Fruit fly (Drosophila melanogaster): ENCODE data around the gene Top2.

Gene Top2

dm6 chr2L:19452535-19453317 lies 564 bp downstream of the Top2 start (continued):
- TF ChIP-seq sim (GFP tag; IDR thresholded peaks at IDR 0.05) (no peak), CG11247 (GFP tag; IDR thresholded peaks at IDR 0.05) (no peak), twi (tag; optimal IDR thresholded peaks at IDR 0.05) (no peak), ase (GFP tag; IDR thresholded peaks at IDR 0.05) (no peak), CG16863 (GFP tag; optimal IDR thresholded peaks at IDR 0.05) (no peak), emc (GFP tag; optimal IDR thresholded peaks at IDR 0.05) (no peak), Hand (GFP tag; optimal IDR thresholded peaks at IDR 0.05) (no peak), exex (tag; optimal IDR thresholded peaks at IDR 0.05) (no peak), CG33213 (GFP tag; optimal IDR thresholded peaks at IDR 0.05) (no peak), dmrt11E (tag; optimal IDR thresholded peaks at IDR 0.05) (no peak), CG17829 (tag; optimal IDR thresholded peaks at IDR 0.05) (no peak), grn (GFP tag; optimal IDR thresholded peaks at IDR 0.05) (no peak), al (GFP tag; IDR thresholded peaks at IDR 0.05) (no peak), CG10543 (GFP tag; optimal IDR thresholded peaks at IDR 0.05) (peak; percentile 18), pnt (GFP tag; optimal IDR thresholded peaks at IDR 0.05) (no peak), CG6654 (GFP tag; optimal IDR thresholded peaks at IDR 0.05) (no peak), row (GFP tag; IDR thresholded peaks at IDR 0.05) (peak; percentile 73), ato (GFP tag; IDR thresholded peaks at IDR 0.05; ENCODE audit: partially characterized antibody) (no peak), hkb (optimal IDR thresholded peaks at IDR 0.05) (no peak), hkb (GFP tag; IDR thresholded peaks at IDR 0.05) (peak; percentile 24; the same call in 1 of the 2 replicates), Opbp (GFP tag; IDR thresholded peaks at IDR 0.05; ENCODE audit: partially characterized antibody) (no peak; the same call in 1 of the 3 replicates), CG3407 (GFP tag; optimal IDR thresholded peaks at IDR 0.05) (no peak), lilli (GFP tag; optimal IDR thresholded peaks at IDR 0.05) (peak; percentile 40), dpn (GFP tag; optimal IDR thresholded peaks at IDR 0.05) (peak; percentile 17 to 38), HHEX (GFP tag; optimal IDR thresholded peaks at IDR 0.05) (no peak), Max (GFP tag; optimal IDR thresholded peaks at IDR 0.05) (no peak), PHDP (tag; optimal IDR thresholded peaks at IDR 0.05) (no peak), bcd (GFP tag; optimal IDR thresholded peaks at IDR 0.05) (no peak), Fer1 (GFP tag; optimal IDR thresholded peaks at IDR 0.05) (peak; percentile 19), CG11695 (GFP tag; IDR thresholded peaks at IDR 0.05) (no peak), grau (tag; optimal IDR thresholded peaks at IDR 0.05) (peak; percentile 82), B-H1 (GFP tag; IDR thresholded peaks at IDR 0.05) (no peak), Bgb (GFP tag; IDR thresholded peaks at IDR 0.05; ENCODE audit: partially characterized antibody) (peak; percentile 7; the same call in 1 of the 2 replicates), dysf (GFP tag; IDR thresholded peaks at IDR 0.05) (peak; percentile 54; the same call in 2 of the 3 replicates), sc (optimal IDR thresholded peaks at IDR 0.05) (no peak), sc (GFP tag; optimal IDR thresholded peaks at IDR 0.05) (no peak), Usf (GFP tag; optimal IDR thresholded peaks at IDR 0.05) (no peak), CG1792 (GFP tag; optimal IDR thresholded peaks at IDR 0.05) (no peak), Bteb2 (GFP tag; optimal IDR thresholded peaks at IDR 0.05) (no peak)

DNA sequence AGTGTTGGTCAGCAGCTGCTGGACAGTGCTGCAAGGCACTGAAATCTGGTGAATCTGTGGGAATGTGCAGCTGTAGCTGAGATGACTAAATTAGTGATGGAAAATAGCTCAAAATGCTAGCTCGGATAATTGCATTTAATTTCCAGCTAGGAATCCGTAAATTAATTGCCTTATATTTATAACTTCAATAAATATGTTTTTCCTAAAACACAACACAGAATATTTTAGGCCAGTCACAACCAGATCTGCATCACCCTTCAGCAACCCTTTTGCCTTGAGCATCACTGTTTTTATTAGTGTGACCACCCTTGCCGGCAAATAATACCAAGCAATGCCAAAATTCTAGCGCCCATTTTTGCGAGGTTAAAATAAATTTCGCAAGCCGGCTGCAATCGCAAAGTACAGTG lies 8.6 kb downstream of the Top2 start, which contains the start of gene Hs2st:
Gene Hs2st (minus strand): TSS at position 17 of the 407 bp plus-strand sequence.
- TF ChIP-seq CG34422 (GFP tag; IDR thresholded peaks at IDR 0.05) (peak; percentile 94), CG9437 (GFP tag; optimal IDR thresholded peaks at IDR 0.05) (peak; percentile 69), gsb (GFP tag; IDR thresholded peaks at IDR 0.05) (peak; percentile 68), CG11504 (tag; optimal IDR thresholded peaks at IDR 0.05) (peak; percentile 89), fd64A (GFP tag; optimal IDR thresholded peaks at IDR 0.05) (peak; percentile 3), chif (GFP tag; optimal IDR thresholded peaks at IDR 0.05) (peak; percentile 95), CG16779 (GFP tag; IDR thresholded peaks at IDR 0.05) (peak; percentile 83), fru (optimal IDR thresholded peaks at IDR 0.05) (no peak), row (GFP tag; IDR thresholded peaks at IDR 0.05) (peak; percentile 98), CG7271 (tag; optimal IDR thresholded peaks at IDR 0.05) (peak; percentile 51), lola (GFP tag; optimal IDR thresholded peaks at IDR 0.05) (peak in 1 of 3 experiments; percentile 88), CG2875 (GFP tag; optimal IDR thresholded peaks at IDR 0.05) (peak; percentile 81), CG6272 (GFP tag; IDR thresholded peaks at IDR 0.05) (peak; percentile 95), CG11723 (GFP tag; optimal IDR thresholded peaks at IDR 0.05) (peak; percentile 85), sc (optimal IDR thresholded peaks at IDR 0.05) (no peak), sc (GFP tag; optimal IDR thresholded peaks at IDR 0.05) (peak; percentile 81)

Data from whole organism, embryonic.